Fruit fly (Drosophila melanogaster) whole organism, embryonic: Measurements from ENCODE around the gene arm.

Experiments
- Bgb ChIP-seq: fragments of 200-800 bp; sonication (Bioruptor generic); IDR thresholded peaks from 2 replicates; pipeline ENCODE4 v1.3.6; 2022; ENCODE audit warnings: missing biosample characterization, missing genetic modification characterization; ENCODE audit not compliant: partially characterized antibody
- Blimp-1 ChIP-seq: fragments of 200-800 bp; sonication (Bioruptor generic); optimal IDR thresholded peaks from 3 replicates; lab custom pipeline; 2018; ENCODE audit warnings: missing biosample characterization, missing genetic modification characterization, mild to moderate bottlenecking, moderate library complexity, missing genetic modification reagents
- CG10321 ChIP-seq: fragments of 200-800 bp; sonication (Bioruptor generic); IDR thresholded peaks from 2 replicates; pipeline ENCODE4 v1.3.6; 2022; ENCODE audit warnings: missing biosample characterization, missing genetic modification characterization
- CG10979 ChIP-seq: fragments of 200-800 bp; sonication (Bioruptor generic); optimal IDR thresholded peaks from 2 replicates; lab custom pipeline; 2018; ENCODE audit warnings: missing biosample characterization, mild to moderate bottlenecking, missing genetic modification characterization, moderate library complexity
- CG12155 ChIP-seq: fragments of 200-800 bp; sonication (Bioruptor generic); optimal IDR thresholded peaks from 3 replicates; lab custom pipeline; 2016; ENCODE audit warnings: missing biosample characterization, missing genetic modification characterization
- CG12659 ChIP-seq: fragments of 200-800 bp; sonication (Bioruptor generic); optimal IDR thresholded peaks from 3 replicates; lab custom pipeline; 2017; ENCODE audit warnings: mild to moderate bottlenecking, missing biosample characterization, missing genetic modification reagents, missing genetic modification characterization
- CG15601 ChIP-seq: fragments of 200-800 bp; sonication (Bioruptor generic); optimal IDR thresholded peaks from 3 replicates; lab custom pipeline; 2019; ENCODE audit warnings: missing biosample characterization, mild to moderate bottlenecking, missing genetic modification characterization, moderate library complexity
- CG18476 ChIP-seq: fragments of 200-800 bp; sonication (Bioruptor generic); optimal IDR thresholded peaks from 2 replicates; lab custom pipeline; 2016; ENCODE audit warnings: missing biosample characterization, mild to moderate bottlenecking, missing genetic modification characterization
- CG2116 ChIP-seq: fragments of 200-800 bp; sonication (Bioruptor generic); optimal IDR thresholded peaks from 3 replicates; lab custom pipeline; 2018; ENCODE audit warnings: missing biosample characterization, mild to moderate bottlenecking, missing genetic modification characterization
- CG2875 ChIP-seq: fragments of 200-800 bp; sonication (Bioruptor generic); optimal IDR thresholded peaks from 2 replicates; lab custom pipeline; 2017; ENCODE audit warnings: missing biosample characterization, mild to moderate bottlenecking, missing genetic modification characterization, missing genetic modification reagents
- CG32532 ChIP-seq: fragments of 200-800 bp; sonication (Bioruptor generic); IDR thresholded peaks from 2 replicates; pipeline ENCODE4 v1.3.6; 2022; ENCODE audit warnings: missing biosample characterization, missing genetic modification characterization
- Deaf1 ChIP-seq: fragments of 200-800 bp; optimal IDR thresholded peaks from 3 replicates; lab custom pipeline; 2019; ENCODE audit warnings: missing biosample characterization, mild to moderate bottlenecking, missing genetic modification characterization, moderate library complexity
- Elba2 ChIP-seq: fragments of 200-800 bp; sonication (Bioruptor generic); optimal IDR thresholded peaks from 3 replicates; lab custom pipeline; 2016; ENCODE audit warnings: missing biosample characterization, missing genetic modification characterization
- Fer1 ChIP-seq: fragments of 200-800 bp; sonication (Bioruptor generic); optimal IDR thresholded peaks from 2 replicates; lab custom pipeline; 2017; ENCODE audit warnings: missing biosample characterization, mild to moderate bottlenecking, missing genetic modification characterization
- HLH3B ChIP-seq: fragments of 200-800 bp; sonication (Bioruptor generic); IDR thresholded peaks from 2 replicates; pipeline ENCODE4 v1.3.6; 2022; ENCODE audit warnings: missing biosample characterization, missing genetic modification characterization
- HLH4C ChIP-seq: fragments of 200-800 bp; sonication (Bioruptor generic); IDR thresholded peaks from 3 replicates; pipeline ENCODE4 v1.3.6; 2022; ENCODE audit warnings: missing biosample characterization, missing genetic modification characterization; ENCODE audit not compliant: partially characterized antibody
- HmgD ChIP-seq: fragments of 200-800 bp; sonication (Bioruptor generic); optimal IDR thresholded peaks from 3 replicates; lab custom pipeline; 2016; ENCODE audit warnings: missing biosample characterization, missing genetic modification characterization
- Jarid2 ChIP-seq: fragments of 200-800 bp; sonication (Bioruptor generic); optimal IDR thresholded peaks from 3 replicates; lab custom pipeline; 2017; ENCODE audit warnings: mild to moderate bottlenecking, missing biosample characterization, missing genetic modification reagents, missing genetic modification characterization
- MBD-R2 ChIP-seq: fragments of 200-800 bp; sonication (Bioruptor generic); IDR thresholded peaks from 2 replicates; pipeline ENCODE4 v1.3.6; 2022; ENCODE audit warnings: missing biosample characterization, missing genetic modification characterization
- Med ChIP-seq: fragments of 200-800 bp; sonication (Bioruptor generic); peaks from one replicate; lab custom pipeline; 2016; ENCODE audit warnings: missing biosample characterization, missing genetic modification characterization, mild to moderate bottlenecking, inconsistent platforms, moderate library complexity
- NFAT ChIP-seq: fragments of 200-800 bp; sonication (Bioruptor generic); IDR thresholded peaks from 2 replicates; pipeline ENCODE4 v1.3.6; 2022; ENCODE audit warnings: missing biosample characterization, missing genetic modification characterization
- Neu2 ChIP-seq: fragments of 200-800 bp; sonication (Bioruptor generic); optimal IDR thresholded peaks from 3 replicates; lab custom pipeline; 2016; ENCODE audit warnings: missing biosample characterization, missing genetic modification characterization, borderline replicate concordance
- Pdp1 ChIP-seq, 2 experiments: fragments of 200-800 bp; sonication (Bioruptor generic); optimal IDR thresholded peaks; 3 replicates each; lab custom pipeline; 2016; ENCODE audit warnings: missing biosample characterization in 2 of 2, missing genetic modification characterization in 2 of 2, mild to moderate bottlenecking in 1 of 2, moderate library complexity in 1 of 2
- Scr ChIP-seq: fragments of 200-800 bp; sonication (Bioruptor generic); IDR thresholded peaks from 2 replicates; pipeline ENCODE4 v1.3.6; 2022; ENCODE audit warnings: missing biosample characterization, missing genetic modification characterization; ENCODE audit not compliant: partially characterized antibody
- Sry-δ ChIP-seq: fragments of 200-800 bp; sonication (Bioruptor generic); optimal IDR thresholded peaks from 2 replicates; lab custom pipeline; 2016; ENCODE audit warnings: missing biosample characterization, missing genetic modification characterization
- abd-A ChIP-seq: fragments of 200-800 bp; sonication (Bioruptor generic); optimal IDR thresholded peaks from 3 replicates; lab custom pipeline; 2019; ENCODE audit warnings: missing biosample characterization, mild to moderate bottlenecking, missing genetic modification characterization, moderate library complexity
- bab2 ChIP-seq: fragments of 200-800 bp; sonication (Bioruptor generic); optimal IDR thresholded peaks from 2 replicates; lab custom pipeline; 2016; ENCODE audit warnings: missing biosample characterization, missing genetic modification characterization
- bsh ChIP-seq, 2 experiments: fragments of 200-800 bp; sonication (Bioruptor generic); optimal IDR thresholded peaks; 2 replicates each; lab custom pipeline; 2017 to 2018; ENCODE audit warnings: mild to moderate bottlenecking in 2 of 2, missing biosample characterization in 2 of 2, missing genetic modification characterization in 2 of 2, moderate library complexity in 1 of 2
- cg ChIP-seq: fragments of 200-800 bp; sonication (Bioruptor generic); optimal IDR thresholded peaks from 3 replicates; lab custom pipeline; 2019; ENCODE audit warnings: missing biosample characterization, mild to moderate bottlenecking, missing genetic modification characterization, moderate library complexity
- ewg ChIP-seq: fragments of 200-800 bp; sonication (Bioruptor generic); optimal IDR thresholded peaks from 3 replicates; lab custom pipeline; 2017; ENCODE audit warnings: mild to moderate bottlenecking, missing biosample characterization, missing genetic modification reagents, missing genetic modification characterization
- ftz-f1 ChIP-seq: fragments of 200-800 bp; sonication (Bioruptor generic); optimal IDR thresholded peaks from 2 replicates; lab custom pipeline; 2016; ENCODE audit warnings: missing biosample characterization, missing genetic modification characterization
- grau ChIP-seq: fragments of 200-800 bp; optimal IDR thresholded peaks from 3 replicates; lab custom pipeline; 2019; ENCODE audit warnings: missing biosample characterization, mild to moderate bottlenecking, missing genetic modification characterization, moderate library complexity
- her ChIP-seq: fragments of 200-800 bp; sonication (Bioruptor generic); optimal IDR thresholded peaks from 2 replicates; lab custom pipeline; 2016; ENCODE audit warnings: missing biosample characterization, missing genetic modification characterization
- knrl ChIP-seq: fragments of 200-800 bp; sonication (Bioruptor generic); IDR thresholded peaks from 3 replicates; pipeline ENCODE4 v1.3.6; 2022; ENCODE audit warnings: missing biosample characterization, missing genetic modification characterization; ENCODE audit not compliant: partially characterized antibody
- lov ChIP-seq, 2 experiments: fragments of 200-800 bp in 1 of 2; fragments of >200 bp in 1 of 2; sonication (Bioruptor generic) in 1 of 2; IDR thresholded peaks in 1 of 2; optimal IDR thresholded peaks in 1 of 2; 2 replicates in 1 of 2; 3 replicates in 1 of 2; pipeline versions ENCODE4 v1.3.6 to Lab custom; 2017 to 2022; ENCODE audit warnings: missing biosample characterization in 1 of 2, missing genetic modification characterization in 1 of 2
- luna ChIP-seq: fragments of 200-800 bp; sonication (Bioruptor generic); optimal IDR thresholded peaks from 2 replicates; lab custom pipeline; 2016; ENCODE audit warnings: missing biosample characterization, missing genetic modification characterization
- maf-S ChIP-seq: fragments of 200-800 bp; sonication (Bioruptor generic); optimal IDR thresholded peaks from 2 replicates; lab custom pipeline; 2016; ENCODE audit warnings: missing biosample characterization, missing genetic modification characterization
- mirr ChIP-seq: fragments of 200-800 bp; sonication (Bioruptor generic); optimal IDR thresholded peaks from 3 replicates; lab custom pipeline; 2018; ENCODE audit warnings: missing biosample characterization, mild to moderate bottlenecking, missing genetic modification characterization
- nmo ChIP-seq: fragments of 200-800 bp; sonication (Bioruptor generic); optimal IDR thresholded peaks from 2 replicates; lab custom pipeline; 2018; ENCODE audit warnings: missing biosample characterization, mild to moderate bottlenecking, missing genetic modification characterization, moderate library complexity
- row ChIP-seq: fragments of 200-800 bp; sonication (Bioruptor generic); IDR thresholded peaks from 3 replicates; pipeline ENCODE4 v1.3.6; 2022; ENCODE audit warnings: missing biosample characterization, missing genetic modification characterization
- slp2 ChIP-seq: fragments of 200-800 bp; sonication (Bioruptor generic); optimal IDR thresholded peaks from 2 replicates; lab custom pipeline; 2016; ENCODE audit warnings: missing biosample characterization, missing genetic modification characterization
- sr ChIP-seq: fragments of 200-800 bp; sonication (Bioruptor generic); IDR thresholded peaks from 3 replicates; pipeline ENCODE4 v1.3.6; 2022; ENCODE audit warnings: missing biosample characterization, missing genetic modification characterization
- stwl ChIP-seq: fragments of 200-800 bp; sonication (Bioruptor generic); optimal IDR thresholded peaks from 3 replicates; lab custom pipeline; 2018; ENCODE audit warnings: missing biosample characterization, mild to moderate bottlenecking, missing genetic modification characterization, moderate library complexity
- vnd ChIP-seq: fragments of 200-800 bp; sonication (Bioruptor generic); IDR thresholded peaks from 3 replicates; pipeline ENCODE4 v1.3.6; 2022; ENCODE audit warnings: missing biosample characterization, missing genetic modification characterization; ENCODE audit not compliant: partially characterized antibody
- vvl ChIP-seq: fragments of 200-800 bp; sonication (Bioruptor generic); IDR thresholded peaks from 2 replicates; pipeline ENCODE4 v1.3.6; 2022; ENCODE audit warnings: missing biosample characterization, missing genetic modification characterization
- zfh1 ChIP-seq: fragments of 200-800 bp; sonication (Bioruptor generic); IDR thresholded peaks from 3 replicates; pipeline ENCODE4 v1.3.6; 2022; ENCODE audit warnings: missing biosample characterization, missing genetic modification characterization

The arm gene

dm6 chrX:1922765-1923501 is 22.5 kb upstream of the arm start, which contains the start of the genes eIF2Bepsilon and Ocrl (continued):
- TF ChIP-seq Bgb (no peak), HmgD (GFP tag; lab: Kevin White, UChicago) (peak; percentile 73), sr (GFP tag; lab: Robert Waterston, UW) (peak; percentile 72; the same call in 2 of the 3 replicates), HLH4C (0 out of 3 replicates have a peak, but pooled peaks have one; percentile 28), NFAT (GFP tag; lab: Robert Waterston, UW) (0 out of 2 replicates have a peak, but pooled peaks have one; percentile 4), HLH3B (GFP tag; lab: Robert Waterston, UW) (no peak), CG2875 (GFP tag; lab: Kevin White, UChicago) (no peak), slp2 (GFP tag; lab: Kevin White, UChicago) (no peak), CG12155 (GFP tag; lab: Kevin White, UChicago) (peak; percentile 78), CG15601 (tag; lab: Kevin White, UChicago) (no peak), mirr (GFP tag; lab: Kevin White, UChicago) (peak; percentile 33), knrl (GFP tag; lab: Robert Waterston, UW) (0 out of 3 replicates have a peak, but pooled peaks have one; percentile 24), Deaf1 (peak; percentile 63), Jarid2 (GFP tag; lab: Kevin White, UChicago) (no peak), vnd (no peak), vvl (GFP tag; lab: Robert Waterston, UW) (peak; percentile 39; the same call in 1 of the 2 replicates), cg (GFP tag; lab: Kevin White, UChicago) (peak; percentile 87), maf-S (GFP tag; lab: Kevin White, UChicago) (no peak), ftz-f1 (GFP tag; lab: Kevin White, UChicago) (peak; percentile 81), Elba2 (peak; percentile 93), zfh1 (GFP tag; lab: Robert Waterston, UW) (no peak), Blimp-1 (GFP tag; lab: Kevin White, UChicago) (no peak), CG10321 (GFP tag; lab: Robert Waterston, UW) (no peak), Neu2 (GFP tag; lab: Kevin White, UChicago) (peak; percentile 78), MBD-R2 (GFP tag; lab: Robert Waterston, UW) (peak; percentile 94), CG32532 (no peak), CG12659 (GFP tag; lab: Kevin White, UChicago) (peak; percentile 77), nmo (peak; percentile 39), bab2 (no peak), Fer1 (peak; percentile 53)

- TF ChIP-seq CG32532 (0 out of 2 replicates have a peak, but pooled peaks have one; percentile 16), grau (peak; percentile 81), row (GFP tag; lab: Robert Waterston, UW) (peak; percentile 19; the same call in 2 of the 3 replicates), Pdp1 (GFP tag; optimal IDR thresholded peaks at IDR 0.05; lab: Kevin White, UChicago) (peak in 1 of 2 experiments; percentile 86), ewg (no peak), CG10979 (tag; lab: Kevin White, UChicago) (no peak), Med (peak; percentile 10)
Observed at dm6 chrX:1909533-1909932, 9.1 kb upstream of the arm start.

dm6 chrX:1908757-1909156 is 8.3 kb upstream of the arm start, which contains the start of the genes Edem1 and Rbcn-3B:
Gene Edem1 (minus strand): TSS chrX:1908827.
Gene Rbcn-3B (plus strand): TSS chrX:1908920.
- TF ChIP-seq luna (GFP tag; lab: Kevin White, UChicago), result no peak
- TF ChIP-seq CG18476 (GFP tag; lab: Kevin White, UChicago), result no peak
- peak; percentile 61 for TF ChIP-seq CG2116 (GFP tag; lab: Kevin White, UChicago)
- TF ChIP-seq abd-A (tag; lab: Kevin White, UChicago), result no peak
- peak; percentile 19 for TF ChIP-seq Sry-δ
- TF ChIP-seq HmgD (GFP tag; lab: Kevin White, UChicago), result no peak
- peak; percentile 30; the same call in 1 of the 3 replicates for TF ChIP-seq row (GFP tag; lab: Robert Waterston, UW)
- no peak for TF ChIP-seq lov (optimal IDR thresholded peaks at IDR 0.05; lab: Kevin White, UChicago)
- TF ChIP-seq lov (GFP tag; IDR thresholded peaks at IDR 0.05; lab: Robert Waterston, UW), result no peak
- TF ChIP-seq bsh (GFP tag; optimal IDR thresholded peaks at IDR 0.05; lab: Kevin White, UChicago), result peak in 1 of 2 experiments; percentile 62
- TF ChIP-seq Scr (GFP tag; lab: Robert Waterston, UW), result peak; percentile 53
- TF ChIP-seq stwl (tag; lab: Kevin White, UChicago), result no peak
- TF ChIP-seq her (GFP tag; lab: Kevin White, UChicago), result no peak
